Fruit fly (Drosophila melanogaster) whole organism, prepupa: ENCODE measurements around the gene tai.

Experiments
- CG10669 ChIP-seq: fragments of 200-800 bp; sonication (Bioruptor generic); optimal IDR thresholded peaks from 3 replicates; lab custom pipeline; 2018; ENCODE audit warnings: missing biosample characterization, mild to moderate bottlenecking, missing genetic modification characterization, moderate library complexity
- CG3032 ChIP-seq: fragments of 200-800 bp; optimal IDR thresholded peaks from 2 replicates; lab custom pipeline; 2019; ENCODE audit warnings: missing biosample characterization, mild to moderate bottlenecking, missing genetic modification characterization, moderate library complexity
- CG32006 ChIP-seq: fragments of 200-800 bp; sonication (Bioruptor generic); optimal IDR thresholded peaks from 3 replicates; lab custom pipeline; 2017; ENCODE audit warnings: missing biosample characterization, mild to moderate bottlenecking, missing genetic modification characterization
- CG6792 ChIP-seq: fragments of 200-800 bp; sonication (Bioruptor generic); optimal IDR thresholded peaks from 3 replicates; lab custom pipeline; 2016; ENCODE audit warnings: missing biosample characterization, missing genetic modification characterization
- CG6808 ChIP-seq: fragments of 200-800 bp; sonication (Bioruptor generic); optimal IDR thresholded peaks from 3 replicates; lab custom pipeline; 2017; ENCODE audit warnings: missing biosample characterization, missing genetic modification characterization, mild to moderate bottlenecking, moderate library complexity, missing genetic modification reagents
- CG7368 ChIP-seq: fragments of 200-800 bp; sonication (Bioruptor generic); optimal IDR thresholded peaks from 3 replicates; lab custom pipeline; 2016; ENCODE audit warnings: missing biosample characterization, missing genetic modification characterization
- CG8319 ChIP-seq: fragments of 200-800 bp; sonication (Bioruptor generic); optimal IDR thresholded peaks from 3 replicates; lab custom pipeline; 2016; ENCODE audit warnings: missing biosample characterization, missing genetic modification characterization
- CG8632 ChIP-seq: fragments of 200-800 bp; sonication (Bioruptor generic); optimal IDR thresholded peaks from 3 replicates; lab custom pipeline; 2016; ENCODE audit warnings: missing biosample characterization, missing genetic modification characterization
- Eip75B ChIP-seq: fragments of 200-800 bp; sonication (Bioruptor generic); optimal IDR thresholded peaks from 3 replicates; lab custom pipeline; 2016; ENCODE audit warnings: missing biosample characterization, missing genetic modification characterization
- Eip78C ChIP-seq: fragments of 200-800 bp; sonication (Bioruptor generic); peaks from one replicate; lab custom pipeline; 2016; ENCODE audit warnings: missing biosample characterization, missing genetic modification characterization
- Eip93F ChIP-seq: fragments of 200-800 bp; sonication (Bioruptor generic); optimal IDR thresholded peaks from 2 replicates; lab custom pipeline; 2016; ENCODE audit warnings: missing biosample characterization, mild to moderate bottlenecking, missing genetic modification characterization
- Ets21C ChIP-seq: fragments of 200-800 bp; sonication (Bioruptor generic); optimal IDR thresholded peaks from 3 replicates; lab custom pipeline; 2016; ENCODE audit warnings: missing biosample characterization, missing genetic modification characterization
- Hr38 ChIP-seq: sonication (Bioruptor generic); optimal IDR thresholded peaks from 2 replicates; lab custom pipeline; 2016; ENCODE audit warnings: missing biosample characterization, missing genetic modification characterization
- Hr39 ChIP-seq: fragments of 200-800 bp; sonication (Bioruptor generic); optimal IDR thresholded peaks from 2 replicates; lab custom pipeline; 2016; ENCODE audit warnings: missing biosample characterization, missing genetic modification characterization
- Hr4 ChIP-seq: fragments of 200-800 bp; sonication (Bioruptor generic); optimal IDR thresholded peaks from 3 replicates; lab custom pipeline; 2016; ENCODE audit warnings: missing biosample characterization, missing genetic modification characterization
- OdsH ChIP-seq: fragments of 200-800 bp; sonication (Bioruptor generic); optimal IDR thresholded peaks from 3 replicates; lab custom pipeline; 2016; ENCODE audit warnings: missing biosample characterization, missing genetic modification characterization
- Smox ChIP-seq: fragments of 200-800 bp; sonication (Bioruptor generic); optimal IDR thresholded peaks from 3 replicates; lab custom pipeline; 2016; ENCODE audit warnings: missing biosample characterization, missing genetic modification characterization
- Sox15 ChIP-seq: fragments of 200-800 bp; sonication (Bioruptor generic); optimal IDR thresholded peaks from 3 replicates; lab custom pipeline; 2016; ENCODE audit warnings: missing biosample characterization, missing genetic modification characterization
- acj6 ChIP-seq: fragments of 200-800 bp; sonication (Bioruptor generic); optimal IDR thresholded peaks from 3 replicates; lab custom pipeline; 2016; ENCODE audit warnings: missing biosample characterization, missing genetic modification characterization
- cyc ChIP-seq: fragments of 200-800 bp; sonication (Bioruptor generic); optimal IDR thresholded peaks from 3 replicates; lab custom pipeline; 2016; ENCODE audit warnings: missing biosample characterization, missing genetic modification characterization
- dac ChIP-seq: fragments of 200-800 bp; sonication (Bioruptor generic); optimal IDR thresholded peaks from 2 replicates; lab custom pipeline; 2017; ENCODE audit warnings: missing biosample characterization, mild to moderate bottlenecking, missing genetic modification characterization
- fkh ChIP-seq: fragments of 200-800 bp; sonication (Bioruptor generic); optimal IDR thresholded peaks from 3 replicates; lab custom pipeline; 2017; ENCODE audit warnings: missing biosample characterization, mild to moderate bottlenecking, missing genetic modification characterization, moderate library complexity
- lz ChIP-seq: fragments of 200-800 bp; sonication (Bioruptor generic); optimal IDR thresholded peaks from 3 replicates; lab custom pipeline; 2016; ENCODE audit warnings: missing biosample characterization, missing genetic modification characterization
- pdm3 ChIP-seq: fragments of 200-800 bp; sonication (Bioruptor generic); optimal IDR thresholded peaks from 3 replicates; lab custom pipeline; 2016; ENCODE audit warnings: missing biosample characterization, missing genetic modification characterization
- spab ChIP-seq: fragments of 200-800 bp; sonication (Bioruptor generic); optimal IDR thresholded peaks from 2 replicates; lab custom pipeline; 2017; ENCODE audit warnings: missing biosample characterization, mild to moderate bottlenecking, missing genetic modification characterization, missing genetic modification reagents

Gene tai

DNA sequence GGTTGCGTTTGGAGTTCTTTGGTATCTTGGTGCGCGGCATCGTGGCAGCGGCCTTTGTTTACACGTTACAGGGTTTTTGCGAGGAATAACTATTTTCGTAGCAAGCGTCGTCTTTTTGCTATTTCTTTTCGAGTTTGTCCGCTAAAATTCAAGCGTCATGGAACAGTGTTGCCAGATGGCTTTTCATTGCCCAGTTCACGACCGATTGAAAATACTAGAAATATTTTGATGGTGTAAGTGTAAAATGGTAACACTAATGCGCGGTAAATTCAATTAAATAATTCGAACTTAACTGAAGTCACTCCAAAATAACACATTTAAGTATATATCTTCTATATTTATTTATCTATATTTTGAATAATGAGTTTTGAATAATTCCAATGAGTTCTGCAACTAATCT, 86.4 kb downstream of the tai start, which contains the start of gene borr:
borr (minus strand) TSS at position 172 of the 400 bp plus-strand sequence.
- TF ChIP-seq pdm3 (GFP tag; lab: Kevin White, UChicago) (no peak), Eip78C (peak; percentile 22), CG7368 (GFP tag; lab: Kevin White, UChicago) (no peak)

DNA sequence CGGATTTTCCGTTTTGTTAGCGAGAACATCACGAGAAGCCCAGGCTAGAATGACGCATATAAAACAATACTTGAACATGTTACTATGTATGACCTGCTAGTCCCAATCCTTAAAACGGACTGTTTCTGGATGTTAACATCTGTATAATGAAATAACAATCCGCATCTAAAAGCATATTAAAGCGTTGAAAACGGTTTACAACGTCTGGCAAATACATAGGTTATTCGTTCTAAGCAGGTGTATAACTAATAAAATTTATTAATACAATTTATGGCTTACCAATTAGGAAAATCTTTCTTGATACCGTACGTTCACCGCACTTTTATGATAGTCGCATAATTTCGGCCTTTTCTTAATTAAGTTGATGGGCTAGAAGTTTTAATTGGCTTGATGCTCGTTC, 88.2 kb downstream of the tai start, which contains the start of gene lectin-30A:
lectin-30A (minus strand) TSS at position 101 of the 400 bp plus-strand sequence.
- TF ChIP-seq Smox (GFP tag; lab: Kevin White, UChicago), result no peak
- no peak for TF ChIP-seq pdm3 (GFP tag; lab: Kevin White, UChicago)
- TF ChIP-seq cyc (GFP tag; lab: Kevin White, UChicago), result no peak
- no peak for TF ChIP-seq CG8319
- TF ChIP-seq Hr38 (GFP tag; lab: Kevin White, UChicago), result no peak
- TF ChIP-seq CG7368 (GFP tag; lab: Kevin White, UChicago), result no peak
- no peak for TF ChIP-seq OdsH (GFP tag; lab: Kevin White, UChicago)
- no peak for TF ChIP-seq acj6
- TF ChIP-seq lz (GFP tag; lab: Kevin White, UChicago), result no peak
- TF ChIP-seq Hr4 (GFP tag; lab: Kevin White, UChicago), result no peak
- TF ChIP-seq CG8632 (GFP tag; lab: Kevin White, UChicago), result no peak
- TF ChIP-seq fkh, result no peak
- TF ChIP-seq CG32006 (GFP tag; lab: Kevin White, UChicago), result no peak
- no peak for TF ChIP-seq Sox15 (GFP tag; lab: Kevin White, UChicago)
- TF ChIP-seq CG6808 (GFP tag; lab: Kevin White, UChicago), result no peak
- no peak for TF ChIP-seq Ets21C (GFP tag; lab: Kevin White, UChicago)

DNA sequence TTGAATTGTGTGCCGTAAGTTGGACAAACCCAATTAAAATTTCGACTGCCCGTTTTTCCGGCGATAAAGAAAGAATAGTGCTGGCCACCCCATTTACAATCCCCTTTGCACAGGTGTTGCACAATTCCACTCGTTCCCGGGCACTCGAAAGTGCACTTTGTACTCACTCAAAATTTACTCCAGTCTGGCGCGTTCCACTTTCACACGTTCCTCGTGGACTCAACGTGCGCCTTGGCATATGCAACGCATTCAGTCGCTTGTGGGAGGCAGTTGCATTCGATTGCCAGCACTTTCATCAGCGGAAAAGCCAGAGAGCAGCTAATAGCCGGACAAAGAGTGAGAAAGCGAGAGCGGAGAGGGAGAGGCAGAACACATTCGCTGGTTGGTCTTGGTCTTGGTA, 89.7 kb downstream of the tai start, which contains the start of gene Ggamma30A:
Ggamma30A (plus strand) TSS at position 248 of the 400 bp plus-strand sequence.
- TF ChIP-seq CG6792 (GFP tag; lab: Kevin White, UChicago), result no peak
- TF ChIP-seq Eip75B (GFP tag; lab: Kevin White, UChicago), result no peak
- TF ChIP-seq Hr39, result no peak

DNA sequence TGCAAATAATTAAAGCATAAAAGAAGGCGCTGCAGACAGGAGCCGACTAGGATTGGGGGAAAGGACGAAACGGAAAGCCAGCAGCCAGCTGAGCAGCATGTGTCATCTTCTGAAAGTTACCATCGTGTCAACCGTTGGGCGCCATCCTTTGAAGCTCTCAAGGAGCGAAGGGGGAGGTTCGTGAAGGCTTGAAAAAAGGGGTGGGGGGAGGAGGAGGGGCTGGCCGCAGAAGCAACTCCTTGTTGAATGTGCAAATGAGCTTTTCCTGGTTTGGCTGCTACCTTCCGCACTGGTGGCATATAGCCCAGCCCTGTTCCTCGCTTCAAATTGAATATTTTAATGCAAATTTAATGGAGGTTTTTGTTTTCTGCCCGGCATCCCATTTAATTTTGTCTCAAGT, 99.5 kb downstream of the tai start:
- TF ChIP-seq CG7368 (GFP tag; lab: Kevin White, UChicago) (no peak), dac (no peak)

DNA sequence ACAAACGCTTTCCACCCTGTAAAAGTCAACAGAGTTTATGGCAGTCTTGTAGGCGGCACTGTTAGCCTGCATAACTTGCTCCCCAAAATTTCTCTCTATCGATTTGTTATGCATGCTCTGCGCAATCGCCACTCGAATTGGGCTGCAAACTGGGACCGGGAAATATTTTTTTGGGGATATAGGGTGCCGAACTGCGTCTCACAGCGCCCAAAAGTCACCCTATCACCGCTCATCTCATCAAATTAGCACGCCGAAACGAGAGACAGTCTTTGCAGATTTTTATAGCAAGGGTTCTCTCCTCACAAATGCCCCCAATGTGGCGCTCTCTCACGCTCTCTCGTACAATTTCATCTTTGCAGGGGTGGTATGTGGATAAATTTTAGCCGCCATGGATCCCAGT, 105.5 kb downstream of the tai start:
- no peak for TF ChIP-seq spab (GFP tag; lab: Kevin White, UChicago)
- no peak for TF ChIP-seq Smox (GFP tag; lab: Kevin White, UChicago)
- TF ChIP-seq CG3032 (tag; lab: Kevin White, UChicago), result no peak
- no peak for TF ChIP-seq Sox15 (GFP tag; lab: Kevin White, UChicago)
- no peak for TF ChIP-seq Eip93F
- no peak for TF ChIP-seq CG8319
- no peak for TF ChIP-seq Hr38 (GFP tag; lab: Kevin White, UChicago)
- TF ChIP-seq CG10669 (GFP tag; lab: Kevin White, UChicago), result no peak
